Worm (Caenorhabditis elegans) whole organism, midembryonic: Measurements from ENCODE around the gene ZK930.7.
A peak's percentile ranks its signal among the peaks of the same experiment; 100 is the strongest.

Experiments
- T22C8.4 ChIP-seq: fragments of 200-800 bp; sonication (Bioruptor generic); IDR thresholded peaks from 2 replicates; pipeline ENCODE4 v1.3.6; 2022; ENCODE audit warnings: missing genetic modification characterization, missing compliant biosample characterization
- cog-1 ChIP-seq: sonication (generic microtip); optimal IDR thresholded peaks from 2 replicates; lab custom pipeline; 2016; ENCODE audit warnings: missing genetic modification characterization, missing compliant biosample characterization
- flt-1 ChIP-seq: fragments of 200-800 bp; sonication (Bioruptor generic); IDR thresholded peaks from 2 replicates; pipeline ENCODE4 v1.3.6; 2022; ENCODE audit warnings: missing genetic modification characterization, missing compliant biosample characterization
- klf-2 ChIP-seq: fragments of 200-800 bp; sonication (Bioruptor generic); conservative IDR thresholded peaks from 2 replicates; pipeline ENCODE4 v1.3.6; 2022; ENCODE audit warnings: missing genetic modification reagents, missing genetic modification characterization, missing compliant biosample characterization
- med-1 ChIP-seq: sonication (generic microtip); optimal IDR thresholded peaks from 2 replicates; lab custom pipeline; 2017; ENCODE audit warnings: missing genetic modification characterization, mild to moderate bottlenecking, missing compliant biosample characterization, antibody characterized with exemption, missing genetic modification reagents; ENCODE audit not compliant: insufficient read depth
- ref-1 ChIP-seq: fragments of 200-800 bp; sonication (Bioruptor generic); conservative IDR thresholded peaks from 2 replicates; pipeline ENCODE4 v1.3.6; 2022; ENCODE audit warnings: missing genetic modification reagents, missing genetic modification characterization, missing compliant biosample characterization
- tab-1 ChIP-seq: fragments of 200-800 bp; sonication (Bioruptor generic); IDR thresholded peaks from 2 replicates; pipeline ENCODE4 v1.3.6; 2022; ENCODE audit warnings: missing genetic modification characterization, missing compliant biosample characterization
- ztf-23 ChIP-seq: fragments of 200-800 bp; sonication (Bioruptor generic); IDR thresholded peaks from 2 replicates; pipeline ENCODE4 v1.3.6; 2022; ENCODE audit warnings: missing genetic modification reagents, missing genetic modification characterization, missing compliant biosample characterization
- ztf-29 ChIP-seq: fragments of 200-800 bp; sonication (Bioruptor generic); IDR thresholded peaks from 2 replicates; pipeline ENCODE4 v1.3.6; 2022; ENCODE audit warnings: missing genetic modification reagents, missing genetic modification characterization, missing compliant biosample characterization

Gene ZK930.7

DNA sequence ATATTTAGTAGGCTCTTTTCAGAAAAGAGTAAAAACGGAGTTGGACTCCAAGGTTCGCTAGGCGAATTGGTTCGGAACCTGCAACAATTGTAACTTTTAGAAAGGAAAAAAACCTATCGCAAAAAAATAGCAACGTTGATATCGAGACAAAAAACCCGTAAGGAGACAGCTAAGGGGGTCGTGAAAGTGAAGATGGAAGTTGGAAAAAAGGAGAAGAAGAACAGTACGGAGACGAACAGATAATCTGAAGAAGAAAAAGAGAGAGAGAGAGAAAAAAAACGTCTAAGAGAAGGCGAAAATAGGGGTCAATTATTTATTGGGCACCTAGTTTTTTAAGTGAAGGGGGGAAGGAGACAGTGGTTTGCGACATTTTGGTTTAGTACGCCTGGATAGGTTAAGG is 20.9 kb downstream of the ZK930.7 start, which contains the start of gene lin-29:
Gene lin-29, minus strand, starts transcription at position 78 of the 400 bp plus-strand sequence.
- TF ChIP-seq T22C8.4 (no peak), med-1 (GFP tag; lab: Kevin White, UChicago) (no peak), klf-2 (no peak), ref-1 (GFP tag; lab: Robert Waterston, UW) (no peak), cog-1 (tag; lab: Kevin White, UChicago) (no peak), ztf-23 (GFP tag; lab: Robert Waterston, UW) (no peak), flt-1 (no peak), tab-1 (GFP tag; lab: Robert Waterston, UW) (no peak), ztf-29 (no peak)

DNA sequence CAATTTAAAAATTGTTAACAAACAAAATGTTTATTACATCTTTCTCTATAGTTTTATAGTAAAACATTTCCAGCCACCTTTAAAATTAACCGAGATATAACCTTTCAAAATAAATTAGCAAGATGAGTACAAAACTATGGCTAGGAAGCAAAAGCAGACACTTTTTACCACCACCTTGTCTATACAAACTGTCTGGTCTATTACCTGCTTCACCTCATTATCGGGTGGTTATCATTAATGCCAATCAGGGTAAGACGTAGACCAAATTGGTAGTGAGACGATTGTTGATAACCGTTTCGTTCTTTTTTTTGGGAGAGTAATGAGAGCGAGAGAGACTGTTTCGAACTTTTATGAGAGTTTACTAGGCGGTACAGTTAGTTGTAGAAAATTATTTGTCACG is 22.0 kb downstream of the ZK930.7 start:
- no peak for TF ChIP-seq cog-1 (tag; lab: Kevin White, UChicago)
- TF ChIP-seq klf-2, result no peak
- TF ChIP-seq ztf-29, result no peak
- TF ChIP-seq ztf-23 (GFP tag; lab: Robert Waterston, UW), result no peak
- TF ChIP-seq tab-1 (GFP tag; lab: Robert Waterston, UW), result no peak
- no peak for TF ChIP-seq ref-1 (GFP tag; lab: Robert Waterston, UW)
- TF ChIP-seq med-1 (GFP tag; lab: Kevin White, UChicago), result no peak
- no peak for TF ChIP-seq T22C8.4
- no peak for TF ChIP-seq flt-1

DNA sequence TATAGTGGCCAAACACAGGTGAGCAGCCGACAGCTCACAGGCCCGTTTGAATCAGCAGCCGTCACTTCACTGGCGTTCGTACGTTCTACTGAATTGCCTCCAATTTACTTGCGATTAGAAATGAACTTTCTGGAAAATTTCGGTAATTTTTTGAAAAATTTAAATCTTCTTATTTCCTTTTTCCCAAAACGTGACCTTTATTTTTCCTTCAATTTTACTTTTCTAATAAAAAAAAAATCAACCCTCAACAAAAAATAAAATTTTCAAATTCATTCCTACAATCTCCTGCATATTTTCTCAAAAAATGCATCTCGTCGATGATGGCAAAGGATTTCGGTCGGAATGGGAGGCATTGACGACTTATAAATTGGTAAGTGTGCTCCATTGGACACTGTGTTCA is 34.1 kb downstream of the ZK930.7 start, which contains the start of gene W03C9.8:
Gene W03C9.8, plus strand, starts transcription at position 301 of the 400 bp plus-strand sequence.
- no peak for TF ChIP-seq klf-2
- no peak for TF ChIP-seq ref-1 (GFP tag; lab: Robert Waterston, UW)
- no peak for TF ChIP-seq T22C8.4
- no peak for TF ChIP-seq med-1 (GFP tag; lab: Kevin White, UChicago)
- no peak for TF ChIP-seq ztf-29
- TF ChIP-seq cog-1 (tag; lab: Kevin White, UChicago), result no peak

DNA sequence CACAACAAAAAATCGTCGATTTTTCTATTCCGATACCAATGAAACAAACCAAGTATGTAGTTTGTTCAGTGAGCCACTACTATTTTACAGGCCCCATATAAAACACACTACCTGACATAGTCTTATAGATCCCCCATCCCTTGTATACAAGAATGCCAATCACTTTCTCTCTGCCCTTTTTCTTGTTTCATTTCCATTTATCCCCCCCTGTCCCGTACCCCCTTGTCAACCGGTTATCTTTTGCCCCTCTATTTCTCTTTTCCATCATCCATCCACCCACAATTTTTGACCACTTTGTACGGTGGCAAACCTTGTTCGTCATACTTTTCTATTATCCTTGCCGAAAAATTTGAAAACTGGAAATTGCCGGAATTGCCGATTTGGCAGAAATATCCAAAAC is 38.6 kb downstream of the ZK930.7 start:
- TF ChIP-seq klf-2 (no peak), ztf-23 (GFP tag; lab: Robert Waterston, UW) (no peak), med-1 (GFP tag; lab: Kevin White, UChicago) (no peak), T22C8.4 (no peak), tab-1 (GFP tag; lab: Robert Waterston, UW) (no peak), ref-1 (GFP tag; lab: Robert Waterston, UW) (no peak), cog-1 (tag; lab: Kevin White, UChicago) (no peak), ztf-29 (no peak), flt-1 (no peak)

DNA sequence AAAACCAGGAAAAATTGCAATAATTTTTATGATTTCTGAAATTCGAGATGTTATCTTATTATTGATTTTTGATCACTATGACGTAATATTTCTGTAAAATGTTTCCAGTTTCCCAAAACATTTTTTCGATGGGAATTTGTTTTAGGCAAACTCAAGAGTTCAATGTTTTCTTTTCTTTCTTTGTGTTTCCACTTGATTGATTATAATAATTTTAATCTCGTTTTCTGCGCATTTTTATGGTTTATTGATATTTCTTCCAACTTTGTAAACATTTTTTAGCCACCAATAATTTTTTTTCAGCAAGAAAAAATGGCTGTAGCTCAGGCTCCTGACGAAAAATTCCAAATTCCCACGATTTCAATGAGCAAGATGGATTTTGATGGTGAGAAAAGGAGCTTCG is 39.8 kb downstream of the ZK930.7 start, which contains the start of gene W03C9.6:
Gene W03C9.6, plus strand, starts transcription at position 301 of the 400 bp plus-strand sequence.
- TF ChIP-seq ztf-29 (no peak), ref-1 (GFP tag; lab: Robert Waterston, UW) (no peak), T22C8.4 (no peak), klf-2 (no peak), cog-1 (tag; lab: Kevin White, UChicago) (no peak), med-1 (GFP tag; lab: Kevin White, UChicago) (no peak), flt-1 (no peak), tab-1 (GFP tag; lab: Robert Waterston, UW) (no peak), ztf-23 (GFP tag; lab: Robert Waterston, UW) (no peak)

DNA sequence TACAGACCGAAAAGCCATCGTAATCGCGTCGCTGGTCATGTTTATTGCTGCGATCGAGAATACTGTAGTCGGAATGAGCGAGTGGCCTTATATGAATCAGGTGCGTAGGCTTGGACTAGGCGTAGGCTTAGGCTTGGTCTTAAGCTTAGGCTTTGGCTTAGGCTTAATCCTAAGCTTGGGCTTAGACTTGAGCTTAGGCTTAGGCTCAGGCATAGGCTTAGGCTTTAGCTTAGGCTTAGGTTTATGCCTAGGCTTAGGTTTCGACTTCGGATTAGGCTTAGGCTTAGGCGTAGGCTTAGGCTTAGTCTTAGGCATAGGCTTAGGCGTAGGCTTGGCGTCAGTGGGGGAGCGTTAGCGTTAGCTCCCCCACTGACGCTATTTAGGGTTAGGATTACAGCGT is 40.4 kb downstream of the ZK930.7 start:
- TF ChIP-seq ztf-29 (peak; percentile 21; the same call in 1 of the 2 replicates), med-1 (GFP tag; lab: Kevin White, UChicago) (no peak)

DNA sequence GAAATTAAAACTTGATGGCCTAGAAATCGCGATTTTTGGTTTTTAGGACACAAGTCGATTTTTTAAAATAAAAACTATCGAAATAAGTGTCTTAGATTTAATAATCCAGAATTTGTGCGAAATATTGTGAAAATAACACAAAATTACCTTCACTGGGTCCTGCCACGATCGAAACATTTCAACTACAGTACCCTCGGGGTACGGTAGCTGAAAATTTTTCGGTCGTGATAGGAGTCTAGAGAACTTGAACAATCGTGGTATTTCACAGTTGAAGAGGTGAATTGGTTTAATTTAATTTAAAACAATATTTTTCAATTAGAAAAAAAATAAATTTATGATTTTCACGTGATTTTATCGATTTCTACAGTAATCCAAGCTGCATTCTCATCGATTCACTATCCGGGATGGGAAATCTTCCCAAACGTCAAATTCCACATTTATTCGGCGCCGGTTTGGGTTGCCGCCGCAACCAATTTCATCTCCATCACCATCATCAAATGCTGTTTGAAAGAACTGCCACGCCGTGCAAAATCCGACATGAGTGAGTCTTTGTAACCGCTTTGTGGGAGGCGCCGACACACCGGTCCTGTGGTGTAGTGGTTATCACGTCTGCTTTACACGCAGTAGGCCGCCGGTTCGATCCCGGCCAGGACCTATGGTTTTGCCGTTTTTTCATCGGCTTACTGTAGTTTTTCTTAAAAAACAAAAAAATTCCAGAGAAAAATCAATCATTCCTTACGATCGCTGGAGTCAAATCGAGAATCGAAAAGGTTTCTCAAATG is 44.6 kb downstream of the ZK930.7 start:
- no peak; the same call in 1 of the 2 replicates for TF ChIP-seq T22C8.4
- TF ChIP-seq klf-2, result no peak
- TF ChIP-seq ref-1 (GFP tag; lab: Robert Waterston, UW), result peak; percentile 60
- TF ChIP-seq ztf-23 (GFP tag; lab: Robert Waterston, UW), result peak; percentile 74
- TF ChIP-seq cog-1 (tag; lab: Kevin White, UChicago), result peak; percentile 75
- no peak for TF ChIP-seq med-1 (GFP tag; lab: Kevin White, UChicago)
- peak; percentile 62; the same call in 1 of the 2 replicates for TF ChIP-seq ztf-29
- peak; percentile 84 for TF ChIP-seq flt-1
- no peak for TF ChIP-seq tab-1 (GFP tag; lab: Robert Waterston, UW)

DNA sequence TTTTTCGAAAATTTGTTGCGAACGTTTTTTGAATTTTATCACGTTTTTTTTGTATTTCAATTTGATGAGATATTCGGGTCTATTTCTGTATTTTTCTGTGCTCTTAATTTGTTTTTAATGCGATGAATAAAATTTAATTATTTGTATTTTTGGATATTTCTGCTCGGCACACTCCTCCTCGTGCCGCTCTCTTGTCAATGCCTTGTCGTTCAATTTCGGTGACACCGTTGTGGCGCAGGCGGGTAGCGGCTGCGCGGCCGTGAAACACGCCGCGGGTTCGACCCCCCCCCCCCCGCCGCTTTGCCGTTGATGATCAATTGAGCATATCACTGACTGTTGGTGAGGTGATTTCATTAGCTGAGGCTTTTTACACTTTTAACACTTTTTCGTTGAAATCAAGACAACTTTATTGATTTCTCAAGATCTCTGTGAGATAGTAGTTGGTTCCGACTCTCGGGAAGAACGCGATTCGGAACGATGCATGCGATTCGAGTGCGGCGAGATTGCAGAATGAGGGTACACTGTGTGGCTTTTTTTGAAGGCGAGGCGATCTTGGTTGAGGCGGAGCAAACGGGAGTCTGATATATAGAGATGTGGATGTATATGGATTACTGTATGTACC is 46.3 kb downstream of the ZK930.7 start:
- TF ChIP-seq flt-1 (peak; percentile 100), tab-1 (GFP tag; lab: Robert Waterston, UW) (peak; percentile 100), T22C8.4 (peak; percentile 99), ztf-29 (peak; percentile 100), ref-1 (GFP tag; lab: Robert Waterston, UW) (peak; percentile 99), ztf-23 (GFP tag; lab: Robert Waterston, UW) (peak; percentile 99), cog-1 (tag; lab: Kevin White, UChicago) (peak; percentile 100), med-1 (GFP tag; lab: Kevin White, UChicago) (peak; percentile 95), klf-2 (peak; percentile 100)

DNA sequence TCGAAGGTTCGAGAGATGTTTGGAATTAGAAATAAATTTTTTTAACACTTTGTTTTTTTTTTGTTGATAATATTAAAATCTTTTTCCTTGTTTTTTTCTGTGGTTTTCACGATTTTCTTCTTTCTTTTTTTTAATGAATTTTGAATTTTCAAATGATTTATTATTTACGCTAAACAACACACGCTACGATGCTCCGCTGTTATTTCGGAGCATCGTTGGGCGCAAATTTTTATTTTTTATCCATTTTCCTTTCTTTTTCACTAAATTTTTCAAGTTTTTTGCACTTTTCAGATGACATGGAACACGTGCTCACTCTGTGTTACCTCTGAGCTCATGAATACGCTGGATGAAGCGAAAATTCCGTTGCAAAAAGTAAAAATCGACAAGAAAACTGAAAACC is 47.7 kb downstream of the ZK930.7 start, which contains the start of the genes W03C9.1 and W03C9.2:
Gene W03C9.1, minus strand, starts transcription at position 46 of the 400 bp plus-strand sequence.
Gene W03C9.2, plus strand, starts transcription at position 286 of the 400 bp plus-strand sequence.
- TF ChIP-seq klf-2 (no peak), ztf-29 (no peak), ztf-23 (GFP tag; lab: Robert Waterston, UW) (no peak), T22C8.4 (no peak), cog-1 (tag; lab: Kevin White, UChicago) (no peak), flt-1 (no peak), med-1 (GFP tag; lab: Kevin White, UChicago) (no peak), tab-1 (GFP tag; lab: Robert Waterston, UW) (no peak), ref-1 (GFP tag; lab: Robert Waterston, UW) (no peak)
